Fruit fly (Drosophila melanogaster) whole organism, embryonic: ENCODE data around the gene CG14837.

Experiments
- Awh ChIP-seq: fragments of 200-800 bp; sonication (Bioruptor generic); IDR thresholded peaks from 2 replicates; pipeline ENCODE4, ENCODE4 v1.3.6; 2022; ENCODE audit warnings: missing biosample characterization, missing genetic modification characterization
- Blimp-1 ChIP-seq: fragments of 200-800 bp; sonication (Bioruptor generic); optimal IDR thresholded peaks from 3 replicates; lab custom pipeline; 2018; ENCODE audit warnings: missing biosample characterization, missing genetic modification characterization, mild to moderate bottlenecking, moderate library complexity, missing genetic modification reagents
- CG10147 ChIP-seq: fragments of 200-800 bp; sonication (Bioruptor generic); optimal IDR thresholded peaks from 2 replicates; lab custom pipeline; 2019; ENCODE audit warnings: missing biosample characterization, mild to moderate bottlenecking, missing genetic modification characterization, moderate library complexity
- CG10366 ChIP-seq: fragments of 200-800 bp; sonication (Bioruptor generic); IDR thresholded peaks from 2 replicates; pipeline ENCODE4 v1.3.6; 2022; ENCODE audit warnings: missing biosample characterization, missing genetic modification characterization
- CG11504 ChIP-seq: fragments of 200-800 bp; sonication (Bioruptor generic); optimal IDR thresholded peaks from 3 replicates; lab custom pipeline; 2019; ENCODE audit warnings: missing biosample characterization, mild to moderate bottlenecking, missing genetic modification characterization, moderate library complexity
- CG12236 ChIP-seq: fragments of 200-800 bp; sonication (Bioruptor generic); optimal IDR thresholded peaks from 2 replicates; lab custom pipeline; 2016; ENCODE audit warnings: missing biosample characterization, missing genetic modification characterization
- CG13287 ChIP-seq: fragments of 200-800 bp; sonication (Bioruptor generic); IDR thresholded peaks from 2 replicates; pipeline ENCODE4 v1.3.6; 2022; ENCODE audit warnings: missing biosample characterization, missing genetic modification characterization; ENCODE audit not compliant: partially characterized antibody
- CG13424 ChIP-seq: fragments of 200-800 bp; sonication (Bioruptor generic); optimal IDR thresholded peaks from 2 replicates; lab custom pipeline; 2019; ENCODE audit warnings: missing biosample characterization, mild to moderate bottlenecking, missing genetic modification characterization, moderate library complexity
- CG17328 ChIP-seq: fragments of 200-800 bp; sonication (Bioruptor generic); IDR thresholded peaks from 2 replicates; pipeline ENCODE4 v1.3.6; 2022; ENCODE audit warnings: missing biosample characterization, missing genetic modification characterization
- CG2120 ChIP-seq: fragments of 200-800 bp; sonication (Bioruptor generic); optimal IDR thresholded peaks from 3 replicates; lab custom pipeline; 2016; ENCODE audit warnings: missing biosample characterization, missing genetic modification characterization
- CG2875 ChIP-seq: fragments of 200-800 bp; sonication (Bioruptor generic); optimal IDR thresholded peaks from 2 replicates; lab custom pipeline; 2017; ENCODE audit warnings: missing biosample characterization, mild to moderate bottlenecking, missing genetic modification characterization, missing genetic modification reagents
- CG31441 ChIP-seq: fragments of 200-800 bp; sonication (Bioruptor generic); IDR thresholded peaks from 2 replicates; pipeline ENCODE4 v1.3.6; 2022; ENCODE audit warnings: missing biosample characterization, missing genetic modification characterization
- CG32772 ChIP-seq: fragments of 200-800 bp; sonication (Bioruptor generic); IDR thresholded peaks from 2 replicates; pipeline ENCODE4 v1.3.6; 2022; ENCODE audit warnings: missing biosample characterization, missing genetic modification characterization
- CG33213 ChIP-seq: fragments of 200-800 bp; sonication (Bioruptor generic); optimal IDR thresholded peaks from 3 replicates; lab custom pipeline; 2016; ENCODE audit warnings: missing biosample characterization, missing genetic modification characterization
- CG3726 ChIP-seq: fragments of 200-800 bp; sonication (Bioruptor generic); IDR thresholded peaks from 3 replicates; pipeline ENCODE4, ENCODE4 v1.3.6; 2022; ENCODE audit warnings: missing biosample characterization, missing genetic modification characterization
- CG42726 ChIP-seq: fragments of 200-800 bp; sonication (Bioruptor generic); IDR thresholded peaks from 2 replicates; pipeline ENCODE4 v1.3.6; 2022; ENCODE audit warnings: missing biosample characterization, missing genetic modification characterization; ENCODE audit not compliant: partially characterized antibody
- CG8388 ChIP-seq: fragments of 200-800 bp; sonication (Bioruptor generic); optimal IDR thresholded peaks from 2 replicates; lab custom pipeline; 2019; ENCODE audit warnings: missing biosample characterization, mild to moderate bottlenecking, missing genetic modification characterization, moderate library complexity
- CG8478 ChIP-seq: fragments of >200 bp; optimal IDR thresholded peaks from 2 replicates; lab custom pipeline; 2018
- CG9437 ChIP-seq: fragments of 200-800 bp; sonication (Bioruptor generic); optimal IDR thresholded peaks from 2 replicates; lab custom pipeline; 2018; ENCODE audit warnings: missing biosample characterization, mild to moderate bottlenecking, missing genetic modification characterization
- CG9932 ChIP-seq: fragments of 200-800 bp; sonication (Bioruptor generic); IDR thresholded peaks from 2 replicates; pipeline ENCODE4 v1.3.6; 2022; ENCODE audit warnings: missing biosample characterization, missing genetic modification characterization
- CTCF ChIP-seq: fragments of 200-800 bp; sonication (Bioruptor generic); optimal IDR thresholded peaks from 2 replicates; lab custom pipeline; 2017; ENCODE audit warnings: missing biosample characterization, mild to moderate bottlenecking, missing genetic modification characterization, moderate library complexity
- D ChIP-seq, 2 experiments: fragments of 200-800 bp in 1 of 2; fragments of >200 bp in 1 of 2; sonication (Bioruptor generic) in 1 of 2; optimal IDR thresholded peaks; 2 replicates in 1 of 2; 3 replicates in 1 of 2; lab custom pipeline; 2017; ENCODE audit warnings: mild to moderate bottlenecking in 1 of 2, missing biosample characterization in 1 of 2, missing genetic modification characterization in 1 of 2, missing genetic modification reagents in 1 of 2
- HHEX ChIP-seq: fragments of 200-800 bp; sonication (Bioruptor generic); optimal IDR thresholded peaks from 3 replicates; lab custom pipeline; 2017; ENCODE audit warnings: missing biosample characterization, mild to moderate bottlenecking, missing genetic modification characterization, missing genetic modification reagents
- HLH3B ChIP-seq: fragments of 200-800 bp; sonication (Bioruptor generic); IDR thresholded peaks from 2 replicates; pipeline ENCODE4 v1.3.6; 2022; ENCODE audit warnings: missing biosample characterization, missing genetic modification characterization
- Hr78 ChIP-seq, 2 experiments: fragments of 200-800 bp in 1 of 2; fragments of >200 bp in 1 of 2; sonication (Bioruptor generic) in 1 of 2; optimal IDR thresholded peaks; 2 replicates each; lab custom pipeline; 2017 to 2019; ENCODE audit warnings: missing biosample characterization in 2 of 2, missing genetic modification characterization in 2 of 2, mild to moderate bottlenecking in 1 of 2, moderate library complexity in 1 of 2
- Lpt ChIP-seq: fragments of >200 bp; optimal IDR thresholded peaks from 2 replicates; lab custom pipeline; 2018; ENCODE audit warnings: missing biosample characterization, missing genetic modification characterization
- Xbp1 ChIP-seq: fragments of 200-800 bp; sonication (Bioruptor generic); optimal IDR thresholded peaks from 3 replicates; lab custom pipeline; 2016; ENCODE audit warnings: missing biosample characterization, mild to moderate bottlenecking, missing genetic modification characterization
- Xrp1 ChIP-seq: fragments of 200-800 bp; sonication (Bioruptor generic); IDR thresholded peaks from 2 replicates; pipeline ENCODE4 v1.3.6; 2022; ENCODE audit warnings: missing biosample characterization, missing genetic modification characterization
- ap ChIP-seq: fragments of 200-800 bp; sonication (Bioruptor generic); IDR thresholded peaks from 2 replicates; pipeline ENCODE4 v1.3.6; 2022; ENCODE audit warnings: missing biosample characterization, missing genetic modification characterization
- bcd ChIP-seq: fragments of 200-800 bp; sonication (Bioruptor generic); optimal IDR thresholded peaks from 2 replicates; lab custom pipeline; 2017; ENCODE audit warnings: missing biosample characterization, mild to moderate bottlenecking, missing genetic modification characterization
- cato ChIP-seq: fragments of 200-800 bp; sonication (Bioruptor generic); optimal IDR thresholded peaks from 2 replicates; lab custom pipeline; 2016; ENCODE audit warnings: missing biosample characterization, missing genetic modification characterization, borderline replicate concordance
- ci ChIP-seq: fragments of 200-800 bp; sonication (Bioruptor generic); IDR thresholded peaks from 3 replicates; pipeline ENCODE4 v1.3.6; 2022; ENCODE audit warnings: missing biosample characterization, missing genetic modification characterization
- da ChIP-seq: fragments of 200-800 bp; sonication (Bioruptor generic); optimal IDR thresholded peaks from 2 replicates; lab custom pipeline; 2016; ENCODE audit warnings: missing biosample characterization, missing genetic modification characterization
- dmrt99B ChIP-seq: fragments of 200-800 bp; sonication (Bioruptor generic); optimal IDR thresholded peaks from 2 replicates; lab custom pipeline; 2018; ENCODE audit warnings: missing biosample characterization, mild to moderate bottlenecking, missing genetic modification characterization, moderate library complexity
- dpn ChIP-seq, 2 experiments: fragments of 200-800 bp; sonication (Bioruptor generic); optimal IDR thresholded peaks; 3 replicates each; lab custom pipeline; 2016; ENCODE audit warnings: missing biosample characterization in 2 of 2, missing genetic modification characterization in 2 of 2
- ftz-f1 ChIP-seq: fragments of 200-800 bp; sonication (Bioruptor generic); optimal IDR thresholded peaks from 2 replicates; lab custom pipeline; 2016; ENCODE audit warnings: missing biosample characterization, missing genetic modification characterization
- grau ChIP-seq: fragments of 200-800 bp; optimal IDR thresholded peaks from 3 replicates; lab custom pipeline; 2019; ENCODE audit warnings: missing biosample characterization, mild to moderate bottlenecking, missing genetic modification characterization, moderate library complexity
- h ChIP-seq: fragments of >200 bp; optimal IDR thresholded peaks from 2 replicates; lab custom pipeline; 2017
- org-1 ChIP-seq: fragments of 200-800 bp; sonication (Bioruptor generic); optimal IDR thresholded peaks from 2 replicates; lab custom pipeline; 2017; ENCODE audit warnings: missing biosample characterization, missing genetic modification characterization
- peb ChIP-seq: fragments of 200-800 bp; sonication (Bioruptor generic); IDR thresholded peaks from 2 replicates; pipeline ENCODE4 v1.3.6; 2022; ENCODE audit warnings: missing biosample characterization, missing genetic modification characterization
- prd ChIP-seq, 3 experiments: fragments of >200 bp in 2 of 3; fragments of 200-800 bp in 1 of 3; sonication (Bioruptor generic) in 1 of 3; optimal IDR thresholded peaks in 2 of 3; IDR thresholded peaks in 1 of 3; 2 replicates in 2 of 3; 3 replicates in 1 of 3; pipeline versions ENCODE4 v1.3.6 to Lab custom; 2017 to 2022; ENCODE audit warnings: missing biosample characterization in 1 of 3, missing genetic modification characterization in 1 of 3
- sc ChIP-seq, 3 experiments: fragments of >200 bp in 2 of 3; fragments of 200-800 bp in 1 of 3; sonication (Bioruptor generic) in 1 of 3; optimal IDR thresholded peaks; 2 replicates in 2 of 3; 3 replicates in 1 of 3; lab custom pipeline; 2017; ENCODE audit warnings: mild to moderate bottlenecking in 1 of 3, missing biosample characterization in 1 of 3, missing genetic modification characterization in 1 of 3, missing genetic modification reagents in 1 of 3
- trh ChIP-seq: fragments of 200-800 bp; sonication (Bioruptor generic); optimal IDR thresholded peaks from 2 replicates; lab custom pipeline; 2016; ENCODE audit warnings: missing biosample characterization, missing genetic modification characterization

Gene CG14837

DNA sequence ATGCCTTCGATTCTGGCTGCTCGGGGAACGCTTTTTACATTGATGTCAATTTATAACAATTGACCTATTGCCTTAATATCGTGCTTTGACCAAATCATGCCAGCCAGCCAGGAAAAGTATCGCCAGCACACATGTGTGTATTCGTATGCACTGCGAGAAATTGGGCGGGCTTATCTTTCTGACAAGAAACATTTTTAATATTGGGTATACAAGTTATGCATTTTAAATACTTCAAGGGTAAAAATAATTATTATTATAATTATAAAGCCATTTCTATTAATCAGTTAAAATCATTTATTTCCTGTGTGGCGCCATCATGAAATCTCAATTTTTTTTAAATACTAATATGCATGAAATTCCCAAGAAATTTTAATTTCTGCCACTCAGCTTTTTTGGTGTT lies 38.0 kb downstream of the CG14837 start (continued):
- TF ChIP-seq Hr78 (GFP tag; optimal IDR thresholded peaks at IDR 0.05; lab: Kevin White, UChicago), result peak in 1 of 2 experiments; percentile 6
- peak; percentile 21 for TF ChIP-seq CG2875 (GFP tag; lab: Kevin White, UChicago)
- no peak for TF ChIP-seq CG8478 (lab: Kevin White, UChicago)
- TF ChIP-seq grau (tag; lab: Kevin White, UChicago), result peak; percentile 47
- peak; percentile 40 for TF ChIP-seq CG13424 (tag; lab: Kevin White, UChicago)
- no peak for TF ChIP-seq CG13287 (GFP tag; lab: Robert Waterston, UW)
- TF ChIP-seq CG11504 (tag; lab: Kevin White, UChicago), result peak; percentile 57
- TF ChIP-seq HHEX (GFP tag; lab: Kevin White, UChicago), result no peak
- TF ChIP-seq Xrp1 (GFP tag; lab: Robert Waterston, UW), result peak; percentile 71
- no peak for TF ChIP-seq h (lab: Kevin White, UChicago)
- peak; percentile 11; the same call in 1 of the 2 replicates for TF ChIP-seq HLH3B (GFP tag; lab: Robert Waterston, UW)
- peak; percentile 40 for TF ChIP-seq bcd (GFP tag; lab: Kevin White, UChicago)
- TF ChIP-seq CG8388 (GFP tag; lab: Kevin White, UChicago), result peak; percentile 32
- TF ChIP-seq CG10366 (GFP tag; lab: Robert Waterston, UW), result peak; percentile 39; the same call in 1 of the 2 replicates
- no peak for TF ChIP-seq CG2120
- TF ChIP-seq trh (GFP tag; lab: Kevin White, UChicago), result no peak
- no peak for TF ChIP-seq CG12236 (GFP tag; lab: Kevin White, UChicago)
- TF ChIP-seq CG9437 (GFP tag; lab: Kevin White, UChicago), result peak; percentile 21
- TF ChIP-seq cato (GFP tag; lab: Kevin White, UChicago), result no peak
- TF ChIP-seq org-1 (GFP tag; lab: Kevin White, UChicago), result no peak
- TF ChIP-seq CG42726 (GFP tag; lab: Robert Waterston, UW), result no peak
- peak; percentile 59 for TF ChIP-seq Blimp-1
- TF ChIP-seq CTCF (GFP tag; lab: Kevin White, UChicago), result no peak
- no peak for TF ChIP-seq CG10147 (GFP tag; lab: Kevin White, UChicago)
- TF ChIP-seq CG9932 (GFP tag; lab: Robert Waterston, UW), result no peak
- TF ChIP-seq D (optimal IDR thresholded peaks at IDR 0.05; lab: Kevin White, UChicago), result no peak
- TF ChIP-seq D (GFP tag; optimal IDR thresholded peaks at IDR 0.05; lab: Kevin White, UChicago), result peak; percentile 32
- TF ChIP-seq CG31441, result peak; percentile 56
- peak; percentile 60; the same call in 1 of the 3 replicates for TF ChIP-seq ci (GFP tag; lab: Robert Waterston, UW)
- no peak for TF ChIP-seq peb (GFP tag; lab: Robert Waterston, UW)
- peak; percentile 39; the same call in 1 of the 2 replicates for TF ChIP-seq Awh (GFP tag; lab: Robert Waterston, UW)
- no peak for TF ChIP-seq ap (GFP tag; lab: Robert Waterston, UW)
- no peak for TF ChIP-seq sc (optimal IDR thresholded peaks at IDR 0.05; lab: Kevin White, UChicago)
- peak; percentile 39 for TF ChIP-seq sc (GFP tag; optimal IDR thresholded peaks at IDR 0.05; lab: Kevin White, UChicago)
- no peak for TF ChIP-seq CG3726 (GFP tag; lab: Robert Waterston, UW)
- TF ChIP-seq CG17328 (GFP tag; lab: Robert Waterston, UW), result peak; percentile 64
- TF ChIP-seq ftz-f1 (GFP tag; lab: Kevin White, UChicago), result no peak
- TF ChIP-seq prd (optimal IDR thresholded peaks at IDR 0.05; lab: Kevin White, UChicago), result no peak
- TF ChIP-seq prd (GFP tag; IDR thresholded peaks at IDR 0.05; lab: Robert Waterston, UW), result peak; percentile 75
- no peak for TF ChIP-seq da (GFP tag; lab: Kevin White, UChicago)
- peak in 1 of 2 experiments; percentile 12 for TF ChIP-seq dpn (GFP tag; optimal IDR thresholded peaks at IDR 0.05; lab: Kevin White, UChicago)
- peak; percentile 48; the same call in 1 of the 2 replicates for TF ChIP-seq CG32772
- TF ChIP-seq dmrt99B (tag; lab: Kevin White, UChicago), result no peak
- no peak for TF ChIP-seq Lpt (GFP tag; lab: Kevin White, UChicago)
- TF ChIP-seq CG33213, result no peak
- peak; percentile 23 for TF ChIP-seq Xbp1 (GFP tag; lab: Kevin White, UChicago)
